Comparison of ENCODE assay signal across 4 worm cellular contexts in the genomic region with DNA sequence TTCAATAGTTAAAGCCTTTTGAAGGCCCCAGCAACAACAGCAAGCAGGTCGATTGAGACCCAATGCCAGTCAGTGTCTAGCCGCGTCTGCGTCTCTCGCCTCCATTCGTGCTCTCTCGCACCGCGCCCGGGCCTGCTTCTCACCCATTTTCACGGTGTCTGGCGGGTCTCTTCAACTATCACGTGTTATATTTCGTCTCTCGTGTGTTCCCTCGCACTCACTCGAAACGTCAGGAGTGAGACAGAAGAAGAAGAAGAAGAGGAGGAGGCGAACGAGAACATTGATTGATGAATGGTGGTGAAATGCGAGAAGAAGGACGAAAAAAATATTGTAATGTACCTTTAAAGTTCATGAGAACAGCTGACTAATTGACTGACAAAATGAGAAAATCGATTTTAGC.
TF ChIP-seq lines count a peak whose summit lies in the region.

No protein-coding gene starts in this region.

TF ChIP-seq in whole organism, L2 larva, 48 proteins besides CTCF, POLR2A, EP300 and RAD21 (continues in another document):
- TF ChIP-seq Y55F3AM.14 (GFP tag; optimal IDR thresholded peaks at IDR 0.05; lab: Kevin White, UChicago) = peak; percentile 58
- TF ChIP-seq ama-1 (optimal IDR thresholded peaks at IDR 0.05; lab: Kevin White, UChicago) = no peak
- TF ChIP-seq nhr-11 (tag; optimal IDR thresholded peaks at IDR 0.05; lab: Kevin White, UChicago) = no peak
- TF ChIP-seq blmp-1 (tag; optimal IDR thresholded peaks at IDR 0.05; lab: Kevin White, UChicago; ENCODE audit: insufficient read depth) = peak; percentile 38
- no peak for TF ChIP-seq ztf-1 (GFP tag; conservative IDR thresholded peaks at IDR 0.05; lab: Robert Waterston, UW)
- peak; percentile 76 for TF ChIP-seq crh-2 (tag; optimal IDR thresholded peaks at IDR 0.05; lab: Kevin White, UChicago)
- TF ChIP-seq lin-11 (tag; optimal IDR thresholded peaks at IDR 0.05; lab: Kevin White, UChicago) = no peak
- no peak for TF ChIP-seq skn-1 (tag; optimal IDR thresholded peaks at IDR 0.05; lab: Kevin White, UChicago)
- TF ChIP-seq elt-1 (tag; optimal IDR thresholded peaks at IDR 0.05; lab: Kevin White, UChicago) = no peak
- peak; percentile 41 for TF ChIP-seq lin-39 (tag; optimal IDR thresholded peaks at IDR 0.05; lab: Kevin White, UChicago)
- TF ChIP-seq ztf-11 (tag; optimal IDR thresholded peaks at IDR 0.05; lab: Kevin White, UChicago) = no peak
- peak; percentile 63 for TF ChIP-seq lin-13 (GFP tag; optimal IDR thresholded peaks at IDR 0.05; lab: Kevin White, UChicago)
- peak; percentile 75 for TF ChIP-seq mab-5 (tag; optimal IDR thresholded peaks at IDR 0.05; lab: Kevin White, UChicago)
- peak; percentile 69 for TF ChIP-seq nhr-21 (tag; optimal IDR thresholded peaks at IDR 0.05; lab: Kevin White, UChicago)
- peak; percentile 4 for TF ChIP-seq nhr-10 (tag; optimal IDR thresholded peaks at IDR 0.05; lab: Kevin White, UChicago)
- no peak for TF ChIP-seq ceh-82 (tag; optimal IDR thresholded peaks at IDR 0.05; lab: Kevin White, UChicago)
- peak; percentile 92 for TF ChIP-seq nhr-25 (tag; optimal IDR thresholded peaks at IDR 0.05; lab: Kevin White, UChicago)
- peak; percentile 53 for TF ChIP-seq nhr-6 (tag; optimal IDR thresholded peaks at IDR 0.05; lab: Kevin White, UChicago)
- TF ChIP-seq R02D3.7 (tag; optimal IDR thresholded peaks at IDR 0.05; lab: Kevin White, UChicago) = no peak
- no peak for TF ChIP-seq ZK546.5 (tag; optimal IDR thresholded peaks at IDR 0.05; lab: Kevin White, UChicago)
- TF ChIP-seq snpc-4 (tag; optimal IDR thresholded peaks at IDR 0.05; lab: Kevin White, UChicago) = peak; percentile 15
- no peak for TF ChIP-seq alr-1 (tag; optimal IDR thresholded peaks at IDR 0.05; lab: Kevin White, UChicago)

TF ChIP-seq in whole organism, L4 larva, 104 proteins besides CTCF, POLR2A, EP300 and RAD21 (continues in another document):
- no peak for TF ChIP-seq Y5F2A.4 (GFP tag; optimal IDR thresholded peaks at IDR 0.05; lab: Kevin White, UChicago)
- TF ChIP-seq hlh-30 (tag; optimal IDR thresholded peaks at IDR 0.05; lab: Kevin White, UChicago; ENCODE audit: insufficient read depth) = peak; percentile 99
- TF ChIP-seq lin-13 (GFP tag; optimal IDR thresholded peaks at IDR 0.05; lab: Kevin White, UChicago) = peak; percentile 60
- no peak for TF ChIP-seq saeg-2 (GFP tag; IDR thresholded peaks at IDR 0.05; lab: Robert Waterston, UW)
- peak; percentile 86 for TF ChIP-seq set-16 (GFP tag; IDR thresholded peaks at IDR 0.05; lab: Robert Waterston, UW)
- TF ChIP-seq pqm-1 (tag; optimal IDR thresholded peaks at IDR 0.05; lab: Kevin White, UChicago) = no peak
- TF ChIP-seq attf-4 (tag; optimal IDR thresholded peaks at IDR 0.05; lab: Kevin White, UChicago) = no peak
- peak; percentile 81 for TF ChIP-seq rbr-2 (tag; optimal IDR thresholded peaks at IDR 0.05; lab: Kevin White, UChicago)
- no peak for TF ChIP-seq F10B5.3 (tag; optimal IDR thresholded peaks at IDR 0.05; lab: Kevin White, UChicago)
- peak; percentile 74 for TF ChIP-seq lin-38 (GFP tag; IDR thresholded peaks at IDR 0.05; lab: Robert Waterston, UW)
- TF ChIP-seq snpc-4 (tag; optimal IDR thresholded peaks at IDR 0.05; lab: Kevin White, UChicago) = no peak
- no peak for TF ChIP-seq nhr-41 (GFP tag; IDR thresholded peaks at IDR 0.05; lab: Robert Waterston, UW)
- peak; percentile 89 for TF ChIP-seq nhr-11 (tag; optimal IDR thresholded peaks at IDR 0.05; lab: Kevin White, UChicago)
- no peak for TF ChIP-seq F26F4.8 (GFP tag; conservative IDR thresholded peaks at IDR 0.05; lab: Robert Waterston, UW)
- peak; percentile 64 for TF ChIP-seq mes-2 (tag; optimal IDR thresholded peaks at IDR 0.05; lab: Kevin White, UChicago; ENCODE audit: poor library complexity, severe bottlenecking)
- TF ChIP-seq ama-1 (optimal IDR thresholded peaks at IDR 0.05; lab: Kevin White, UChicago) = no peak
- no peak for TF ChIP-seq Y75B8A.6 (GFP tag; IDR thresholded peaks at IDR 0.05; lab: Robert Waterston, UW)
- no peak for TF ChIP-seq madf-9 (GFP tag; conservative IDR thresholded peaks at IDR 0.05; lab: Robert Waterston, UW)
- no peak for TF ChIP-seq F49E8.2 (tag; optimal IDR thresholded peaks at IDR 0.05; lab: Kevin White, UChicago; ENCODE audit: borderline replicate concordance)
- TF ChIP-seq unc-39 (tag; optimal IDR thresholded peaks at IDR 0.05; lab: Kevin White, UChicago) = no peak
- no peak for TF ChIP-seq zag-1 (tag; optimal IDR thresholded peaks at IDR 0.05; lab: Kevin White, UChicago)
- peak; percentile 57; the same call in 1 of the 2 replicates for TF ChIP-seq mdt-29 (GFP tag; IDR thresholded peaks at IDR 0.05; lab: Robert Waterston, UW)
- TF ChIP-seq jun-1 (tag; optimal IDR thresholded peaks at IDR 0.05; lab: Kevin White, UChicago) = peak; percentile 47

TF ChIP-seq in whole organism, late embryonic, 69 proteins besides CTCF, POLR2A, EP300 and RAD21 (continues in another document):
- no peak for TF ChIP-seq pha-2 (tag; optimal IDR thresholded peaks at IDR 0.05; lab: Kevin White, UChicago)
- no peak for TF ChIP-seq ceh-9 (tag; optimal IDR thresholded peaks at IDR 0.05; lab: Kevin White, UChicago)
- TF ChIP-seq elt-4 (tag; optimal IDR thresholded peaks at IDR 0.05; lab: Kevin White, UChicago) = no peak
- peak; percentile 83 for TF ChIP-seq unc-55 (GFP tag; optimal IDR thresholded peaks at IDR 0.05; lab: Kevin White, UChicago)
- TF ChIP-seq sox-4 (tag; optimal IDR thresholded peaks at IDR 0.05; lab: Kevin White, UChicago) = no peak
- TF ChIP-seq ahr-1 (tag; optimal IDR thresholded peaks at IDR 0.05; lab: Kevin White, UChicago) = no peak
- no peak for TF ChIP-seq pag-3 (tag; optimal IDR thresholded peaks at IDR 0.05; lab: Kevin White, UChicago; ENCODE audit: borderline replicate concordance)
- peak; percentile 58 for TF ChIP-seq ceh-18 (tag; optimal IDR thresholded peaks at IDR 0.05; lab: Kevin White, UChicago)
- peak; percentile 67 for TF ChIP-seq nfya-1 (tag; optimal IDR thresholded peaks at IDR 0.05; lab: Kevin White, UChicago)
- TF ChIP-seq sox-2 (GFP tag; IDR thresholded peaks at IDR 0.05; lab: Robert Waterston, UW) = no peak
- no peak for TF ChIP-seq ceh-24 (tag; optimal IDR thresholded peaks at IDR 0.05; lab: Kevin White, UChicago)
- no peak for TF ChIP-seq lim-6 (tag; optimal IDR thresholded peaks at IDR 0.05; lab: Kevin White, UChicago)
- TF ChIP-seq tbx-2 (tag; optimal IDR thresholded peaks at IDR 0.05; lab: Kevin White, UChicago) = peak; percentile 64
- no peak for TF ChIP-seq hlh-15 (tag; optimal IDR thresholded peaks at IDR 0.05; lab: Kevin White, UChicago)
- TF ChIP-seq pros-1 (tag; optimal IDR thresholded peaks at IDR 0.05; lab: Kevin White, UChicago) = peak; percentile 45
- no peak for TF ChIP-seq syd-9 (tag; optimal IDR thresholded peaks at IDR 0.05; lab: Kevin White, UChicago)
- TF ChIP-seq ztf-16 (tag; optimal IDR thresholded peaks at IDR 0.05; lab: Kevin White, UChicago) = no peak
- peak; percentile 41 for TF ChIP-seq rnt-1 (tag; optimal IDR thresholded peaks at IDR 0.05; lab: Kevin White, UChicago)
- TF ChIP-seq tbx-7 (tag; optimal IDR thresholded peaks at IDR 0.05; lab: Kevin White, UChicago) = no peak
- TF ChIP-seq ceh-34 (tag; optimal IDR thresholded peaks at IDR 0.05; lab: Kevin White, UChicago) = peak; percentile 69
- TF ChIP-seq ceh-22 (tag; optimal IDR thresholded peaks at IDR 0.05; lab: Kevin White, UChicago) = no peak
- TF ChIP-seq T23F11.4 (GFP tag; optimal IDR thresholded peaks at IDR 0.05; lab: Kevin White, UChicago) = no peak
- TF ChIP-seq C08G9.2 (tag; optimal IDR thresholded peaks at IDR 0.05; lab: Kevin White, UChicago) = no peak
- TF ChIP-seq fkh-6 (tag; optimal IDR thresholded peaks at IDR 0.05; lab: Kevin White, UChicago) = no peak
- TF ChIP-seq pax-1 (tag; optimal IDR thresholded peaks at IDR 0.05; lab: Kevin White, UChicago) = no peak

TF ChIP-seq in whole organism, mixed stage, embryonic, 35 proteins besides CTCF, POLR2A, EP300 and RAD21:
- TF ChIP-seq pha-4 (tag; optimal IDR thresholded peaks at IDR 0.05; lab: Kevin White, UChicago) (no peak), lin-13 (tag; optimal IDR thresholded peaks at IDR 0.05; lab: Kevin White, UChicago) (no peak), mab-5 (tag; optimal IDR thresholded peaks at IDR 0.05; lab: Kevin White, UChicago) (no peak), cnd-1 (tag; optimal IDR thresholded peaks at IDR 0.05; lab: Kevin White, UChicago) (no peak), nhr-237 (tag; optimal IDR thresholded peaks at IDR 0.05; lab: Kevin White, UChicago) (no peak), tbx-8 (GFP tag; optimal IDR thresholded peaks at IDR 0.05; lab: Kevin White, UChicago) (no peak), snpc-4 (tag; optimal IDR thresholded peaks at IDR 0.05; lab: Kevin White, UChicago) (no peak), hlh-1 (tag; optimal IDR thresholded peaks at IDR 0.05; lab: Kevin White, UChicago) (peak; percentile 68), unc-62 (GFP tag; optimal IDR thresholded peaks at IDR 0.05; lab: Kevin White, UChicago) (peak; percentile 94), sptf-1 (tag; optimal IDR thresholded peaks at IDR 0.05; lab: Kevin White, UChicago) (peak; percentile 43), ham-2 (GFP tag; optimal IDR thresholded peaks at IDR 0.05; lab: Kevin White, UChicago) (peak; percentile 61), ztf-11 (tag; optimal IDR thresholded peaks at IDR 0.05; lab: Kevin White, UChicago) (peak; percentile 18), nhr-76 (tag; optimal IDR thresholded peaks at IDR 0.05; lab: Kevin White, UChicago) (no peak), unc-120 (tag; optimal IDR thresholded peaks at IDR 0.05; lab: Kevin White, UChicago; ENCODE audit: poor library complexity, severe bottlenecking) (peak; percentile 60), nhr-2 (tag; optimal IDR thresholded peaks at IDR 0.05; lab: Kevin White, UChicago) (no peak), mls-2 (tag; optimal IDR thresholded peaks at IDR 0.05; lab: Kevin White, UChicago) (peak; percentile 53), elt-1 (tag; optimal IDR thresholded peaks at IDR 0.05; lab: Kevin White, UChicago; ENCODE audit: borderline replicate concordance, insufficient read depth) (no peak)
